Fruit fly (Drosophila melanogaster) ovary, adult (tissue): ENCODE data around the gene step.

Experiments
- CG17801 ChIP-seq: fragments of 200-800 bp; optimal IDR thresholded peaks from 2 replicates; lab custom pipeline; 2019; ENCODE audit warnings: missing biosample characterization, mild to moderate bottlenecking, missing genetic modification characterization, moderate library complexity; ENCODE audit not compliant: partially characterized antibody

Gene step

dm6 chr2L:21757264-21758066, at the start of gene step, which contains the start of gene CG1416:
Gene step (minus strand): TSS chr2L:21757466.
Gene CG1416 (plus strand): TSS chr2L:21758010.
- TF ChIP-seq CG17801 (GFP tag; lab: Kevin White, UChicago), result no peak

DNA sequence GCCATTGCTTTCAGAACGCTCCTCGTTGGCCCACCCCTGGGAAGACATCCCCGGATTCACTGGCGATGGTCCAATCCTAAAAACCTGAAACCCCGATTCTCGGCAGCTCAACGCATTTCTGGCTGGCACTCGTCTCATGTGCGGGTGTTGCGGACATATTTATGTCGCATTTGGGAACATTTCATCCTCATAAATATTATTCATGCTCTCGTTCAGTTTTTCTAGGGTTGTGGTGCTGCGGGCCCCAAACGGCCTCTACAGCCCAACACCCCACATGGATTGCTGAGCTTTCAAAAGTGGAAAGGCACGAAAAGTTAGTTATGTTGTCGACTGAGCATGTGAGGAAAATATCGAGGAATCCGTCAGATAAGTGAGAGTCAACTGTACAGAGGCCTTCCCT, 49.6 kb upstream of the step start:
- TF ChIP-seq CG17801 (GFP tag; lab: Kevin White, UChicago), result no peak

DNA sequence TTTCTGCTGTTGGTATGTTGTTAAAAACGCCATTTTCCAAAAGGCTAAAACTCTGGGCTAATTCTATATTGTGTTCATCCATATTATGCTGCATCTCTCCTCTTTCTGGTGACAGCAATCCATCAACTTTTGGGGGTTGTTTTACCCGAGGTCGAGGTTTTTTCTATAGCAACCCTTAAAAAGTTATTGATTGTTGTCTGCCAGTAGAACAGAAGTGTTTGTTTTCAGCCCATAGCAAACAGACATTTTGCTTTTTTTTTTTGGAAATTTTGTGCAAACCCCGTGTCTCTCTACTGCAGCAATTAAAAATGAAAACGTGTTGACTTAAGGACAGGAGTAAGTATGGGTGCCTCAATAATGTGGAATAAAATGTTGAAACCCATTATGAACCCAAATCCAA, 49.1 kb upstream of the step start:
- no peak for TF ChIP-seq CG17801 (GFP tag; lab: Kevin White, UChicago)

DNA sequence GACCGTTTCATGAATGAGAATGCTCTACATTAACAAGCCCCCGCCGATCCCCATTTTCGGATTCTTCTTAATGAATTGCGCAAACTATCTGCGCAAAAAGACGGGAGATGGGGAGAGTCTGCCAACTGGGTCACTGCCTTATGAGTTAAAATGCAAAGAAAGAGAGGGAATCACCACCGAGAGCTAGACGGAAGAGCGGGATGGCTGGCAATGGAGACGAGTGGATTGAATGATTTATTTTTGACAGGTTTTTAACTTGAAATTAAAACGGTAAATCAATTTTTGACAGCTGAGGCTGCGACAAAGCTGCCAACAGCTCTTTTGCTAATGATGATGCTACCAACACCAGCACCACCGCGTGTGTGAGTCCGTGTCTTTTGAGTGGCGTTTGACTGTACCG, 46.8 kb upstream of the step start:
- TF ChIP-seq CG17801 (GFP tag; lab: Kevin White, UChicago), result no peak

- TF ChIP-seq CG17801 (GFP tag; lab: Kevin White, UChicago), result no peak
These were observed 38.1 kb upstream of the step start, which contains the start of gene CG31612 for dm6 chr2L:21795342-21795874. Gene CG31612 (minus strand): TSS chr2L:21795447.

- TF ChIP-seq CG17801 (GFP tag; lab: Kevin White, UChicago), result peak; percentile 98
These were observed 37.5 kb upstream of the step start for dm6 chr2L:21794547-21795341.

DNA sequence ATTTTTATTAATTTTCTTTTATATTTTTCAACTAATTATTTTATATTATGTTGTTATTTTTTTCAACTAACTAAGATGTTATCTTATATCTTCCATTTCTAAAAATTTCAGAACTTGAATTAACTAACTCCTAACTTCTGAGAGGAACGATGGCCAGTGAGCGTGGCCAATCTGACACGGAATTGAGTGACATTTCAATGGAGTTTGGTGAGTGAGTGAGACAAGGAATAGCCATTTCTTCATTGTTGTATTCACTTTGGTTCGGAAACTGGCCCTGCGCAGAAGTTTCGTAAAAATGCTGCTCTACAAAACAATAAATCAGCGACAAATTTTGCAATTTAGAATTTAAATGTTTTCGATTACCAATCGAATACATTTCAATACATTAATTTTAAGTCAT, 35.6 kb upstream of the step start:
- TF ChIP-seq CG17801 (GFP tag; lab: Kevin White, UChicago), result no peak

DNA sequence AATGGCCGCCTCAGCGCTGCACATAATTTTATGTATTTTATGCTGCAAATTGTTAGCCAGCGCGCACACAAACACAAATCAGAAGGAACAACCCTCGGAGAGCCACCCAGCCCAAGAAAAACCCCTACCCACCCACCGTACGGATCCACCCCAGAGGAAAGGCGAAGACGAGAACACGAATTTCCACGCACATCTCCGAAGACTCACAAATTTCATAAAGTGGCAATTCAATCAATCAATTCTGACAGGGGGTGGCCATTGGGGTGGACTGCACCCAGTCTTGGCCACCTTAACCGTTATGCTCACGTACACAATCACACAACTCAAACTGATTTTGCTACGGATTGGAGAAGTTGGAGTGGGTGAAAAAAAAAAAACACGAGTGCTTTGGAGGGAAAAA, 34.7 kb upstream of the step start:
- TF ChIP-seq CG17801 (GFP tag; lab: Kevin White, UChicago), result no peak

- no peak for TF ChIP-seq CG17801 (GFP tag; lab: Kevin White, UChicago)
These were observed 32.3 kb upstream of the step start for dm6 chr2L:21789456-21790065.

dm6 chr2L:21786991-21787390, 29.7 kb upstream of the step start:
- no peak for TF ChIP-seq CG17801 (GFP tag; lab: Kevin White, UChicago)

DNA sequence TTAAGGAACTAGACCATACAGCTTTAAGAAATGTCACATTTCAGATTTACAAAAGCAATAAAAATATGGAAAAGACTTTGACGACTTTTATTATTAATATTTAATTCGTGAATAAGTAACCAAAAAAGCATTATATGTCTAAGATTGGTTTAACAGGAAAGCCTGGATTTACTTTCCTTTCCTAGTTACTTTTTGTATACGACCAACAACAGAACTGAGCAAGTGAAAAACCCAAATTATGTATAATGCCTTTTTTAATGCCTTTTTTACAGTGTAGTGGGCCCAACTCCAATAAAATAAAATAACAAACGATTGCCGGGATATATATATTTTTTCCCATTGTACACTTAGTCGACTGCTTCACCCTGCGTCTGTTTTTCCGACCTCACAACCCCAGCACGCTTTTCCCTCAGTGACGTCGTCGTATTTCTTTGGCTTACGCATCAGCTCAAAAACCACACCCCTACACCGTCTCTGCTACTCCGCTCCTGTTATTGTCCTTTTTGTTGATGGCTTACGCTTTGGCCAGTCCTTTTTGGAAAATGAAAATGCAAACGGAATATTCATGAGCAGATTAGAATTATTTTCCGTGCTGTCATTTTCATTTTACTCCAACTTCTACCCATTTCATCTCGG, 27.6 kb upstream of the step start:
- TF ChIP-seq CG17801 (GFP tag; lab: Kevin White, UChicago), result no peak

DNA sequence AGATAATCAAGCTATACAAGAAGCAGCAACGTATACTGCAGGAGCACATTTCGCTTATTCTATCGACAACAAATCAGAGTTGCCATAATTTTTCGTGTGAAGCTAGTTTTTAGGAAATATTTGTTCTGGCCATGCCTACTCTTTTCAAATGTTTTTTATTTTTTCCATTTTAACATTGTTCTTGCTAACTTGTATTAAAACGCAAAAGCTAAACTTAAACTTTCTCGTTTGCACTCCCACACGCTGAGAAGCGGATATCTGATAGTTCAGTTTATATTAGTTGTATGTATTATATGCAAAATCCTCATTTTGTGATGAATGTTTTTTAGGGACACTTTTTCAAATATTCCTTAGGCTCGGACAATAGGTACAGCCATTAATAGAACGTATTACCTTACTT, 26.7 kb upstream of the step start, which contains the start of gene CG11630:
Gene CG11630 (minus strand): TSS at position 101 of the 400 bp plus-strand sequence.
- TF ChIP-seq CG17801 (GFP tag; lab: Kevin White, UChicago), result no peak

DNA sequence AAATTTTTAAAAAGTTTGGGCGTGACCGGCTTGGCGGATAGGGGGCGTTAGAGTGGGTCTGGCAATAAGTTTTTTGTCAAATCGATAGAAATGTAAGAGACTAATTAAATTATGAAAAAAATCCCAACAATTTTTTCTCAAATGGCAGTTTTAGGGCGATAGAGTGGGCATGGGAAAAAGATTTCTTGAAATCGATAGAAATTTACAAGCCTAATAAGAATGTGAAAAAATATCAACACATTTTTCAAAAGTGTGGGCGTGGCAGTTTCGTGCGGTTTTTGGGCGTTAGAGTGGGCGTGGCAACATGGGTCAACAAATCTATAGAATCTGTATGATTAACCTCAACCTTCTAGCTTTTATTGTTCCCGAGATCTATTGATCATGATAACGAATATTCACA, 12.2 kb upstream of the step start:
- TF ChIP-seq CG17801 (GFP tag; lab: Kevin White, UChicago), result no peak

dm6 chr2L:21764934-21765333, 7.7 kb upstream of the step start:
- TF ChIP-seq CG17801 (GFP tag; lab: Kevin White, UChicago), result no peak

DNA sequence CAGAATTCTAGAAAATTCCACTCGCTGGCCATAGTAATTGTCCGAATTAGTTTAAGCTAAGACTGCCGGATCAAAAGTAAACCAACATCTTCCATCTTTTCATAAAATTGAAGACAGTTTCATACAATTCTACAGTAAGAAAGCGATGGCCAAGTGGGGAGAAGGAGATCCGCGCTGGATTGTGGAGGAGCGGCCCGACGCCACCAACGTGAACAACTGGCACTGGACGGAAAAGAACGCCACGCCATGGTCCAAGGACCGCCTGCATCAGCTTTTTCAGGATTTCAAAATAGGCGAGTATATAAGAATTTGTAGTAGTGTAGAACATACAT, 767 bp upstream of the step start:
- TF ChIP-seq CG17801 (GFP tag; lab: Kevin White, UChicago), result no peak
